Worm (Caenorhabditis elegans): Measurements from ENCODE around the gene fbxa-184.
"Not testable (repeated sequence)": the region's sequence is repeated elsewhere in the genome, so short reads cannot be mapped to it uniquely, and the experiment has no call there.

Gene fbxa-184

ce11 chrII:1709959-1710358 is at the start of gene fbxa-184:
fbxa-184 (plus strand) TSS chrII:1710259.
- no peak for TF ChIP-seq dao-5 (tag; optimal IDR thresholded peaks at IDR 0.05)
- no peak for TF ChIP-seq W03F9.2 (tag; optimal IDR thresholded peaks at IDR 0.05)
- no peak for TF ChIP-seq him-1 (tag; optimal IDR thresholded peaks at IDR 0.05)

- not testable (repeated sequence) for TF ChIP-seq dao-5, him-1, W03F9.2 (tag; optimal IDR thresholded peaks at IDR 0.05)
Measured at ce11 chrII:1660888-1661287, 49.2 kb upstream of the fbxa-184 start, which contains the start of gene ZC204.13. ZC204.13 (minus strand) TSS chrII:1660988.

- TF ChIP-seq him-1 (tag; optimal IDR thresholded peaks at IDR 0.05) (no peak), W03F9.2 (tag; optimal IDR thresholded peaks at IDR 0.05) (no peak), dao-5 (tag; optimal IDR thresholded peaks at IDR 0.05) (no peak)
Measured at ce11 chrII:1662881-1663280, 47.2 kb upstream of the fbxa-184 start, which contains the start of gene ZC204.14. ZC204.14 (minus strand) TSS chrII:1662949.

ce11 chrII:1663516-1663915 is 46.5 kb upstream of the fbxa-184 start, which contains the start of gene duxl-1:
duxl-1 (plus strand) TSS chrII:1663699.
- no peak for TF ChIP-seq dao-5 (tag; optimal IDR thresholded peaks at IDR 0.05)

- TF ChIP-seq W03F9.2 (tag; optimal IDR thresholded peaks at IDR 0.05) (no peak), him-1 (tag; optimal IDR thresholded peaks at IDR 0.05) (no peak), dao-5 (tag; optimal IDR thresholded peaks at IDR 0.05) (no peak)
Measured at ce11 chrII:1666025-1666424, 44.0 kb upstream of the fbxa-184 start, which contains the start of gene srlf-29. srlf-29 (plus strand) TSS chrII:1666325.

- TF ChIP-seq dao-5 (tag; optimal IDR thresholded peaks at IDR 0.05) (no peak), him-1 (tag; optimal IDR thresholded peaks at IDR 0.05) (no peak), W03F9.2 (tag; optimal IDR thresholded peaks at IDR 0.05) (no peak)
Measured at ce11 chrII:1668913-1669312, 41.1 kb upstream of the fbxa-184 start, which contains the start of gene srw-97. srw-97 (minus strand) TSS chrII:1669013.

ce11 chrII:1670260-1670879 is 39.7 kb upstream of the fbxa-184 start, which contains the start of gene nhx-6:
nhx-6 (plus strand) TSS chrII:1670829.
- TF ChIP-seq W03F9.2 (tag; optimal IDR thresholded peaks at IDR 0.05) = no peak
- TF ChIP-seq dao-5 (tag; optimal IDR thresholded peaks at IDR 0.05) = no peak
- no peak for TF ChIP-seq him-1 (tag; optimal IDR thresholded peaks at IDR 0.05)

ce11 chrII:1670985-1671384 is 39.1 kb upstream of the fbxa-184 start:
- TF ChIP-seq dao-5 (tag; optimal IDR thresholded peaks at IDR 0.05) (no peak), him-1 (tag; optimal IDR thresholded peaks at IDR 0.05) (no peak), W03F9.2 (tag; optimal IDR thresholded peaks at IDR 0.05) (no peak)

ce11 chrII:1672673-1673072 is 37.4 kb upstream of the fbxa-184 start:
- TF ChIP-seq dao-5 (tag; optimal IDR thresholded peaks at IDR 0.05) (no peak), him-1 (tag; optimal IDR thresholded peaks at IDR 0.05) (no peak), W03F9.2 (tag; optimal IDR thresholded peaks at IDR 0.05) (no peak)

- TF ChIP-seq dao-5 (tag; optimal IDR thresholded peaks at IDR 0.05) (no peak), W03F9.2 (tag; optimal IDR thresholded peaks at IDR 0.05) (no peak), him-1 (tag; optimal IDR thresholded peaks at IDR 0.05) (no peak)
Measured at ce11 chrII:1676088-1676487, 34.0 kb upstream of the fbxa-184 start, which contains the start of gene fbxb-17. fbxb-17 (plus strand) TSS chrII:1676388.

ce11 chrII:1679081-1679480 is 31.0 kb upstream of the fbxa-184 start, which contains the start of gene irld-36:
irld-36 (plus strand) TSS chrII:1679381.
- TF ChIP-seq W03F9.2 (tag; optimal IDR thresholded peaks at IDR 0.05) (no peak), dao-5 (tag; optimal IDR thresholded peaks at IDR 0.05) (no peak), him-1 (tag; optimal IDR thresholded peaks at IDR 0.05) (no peak)

ce11 chrII:1682218-1682617 is 27.8 kb upstream of the fbxa-184 start, which contains the start of gene fbxb-26:
fbxb-26 (plus strand) TSS chrII:1682518.
- no peak for TF ChIP-seq W03F9.2 (tag; optimal IDR thresholded peaks at IDR 0.05)
- no peak for TF ChIP-seq dao-5 (tag; optimal IDR thresholded peaks at IDR 0.05)
- no peak for TF ChIP-seq him-1 (tag; optimal IDR thresholded peaks at IDR 0.05)

- TF ChIP-seq him-1 (tag; optimal IDR thresholded peaks at IDR 0.05) (no peak), dao-5 (tag; optimal IDR thresholded peaks at IDR 0.05) (no peak), W03F9.2 (tag; optimal IDR thresholded peaks at IDR 0.05) (no peak)
Measured at ce11 chrII:1683742-1684141, 26.3 kb upstream of the fbxa-184 start, which contains the start of gene fbxb-25. fbxb-25 (plus strand) TSS chrII:1684042.

ce11 chrII:1688813-1689212 is 21.2 kb upstream of the fbxa-184 start, which contains the start of the genes fbxb-18 and fbxb-19:
fbxb-18 (minus strand) TSS chrII:1688913.
fbxb-19 (minus strand) TSS chrII:1689181.
- TF ChIP-seq him-1 (tag; optimal IDR thresholded peaks at IDR 0.05) (no peak), W03F9.2 (tag; optimal IDR thresholded peaks at IDR 0.05) (no peak), dao-5 (tag; optimal IDR thresholded peaks at IDR 0.05) (no peak)
